Worm (Caenorhabditis elegans) whole organism, early embryonic: ENCODE data around the gene dao-4.

ENCODE experiments used
- B0310.2 ChIP-seq: sonication (generic microtip); optimal IDR thresholded peaks from 2 replicates; lab custom pipeline; 2016; ENCODE audit warnings: mild to moderate bottlenecking, missing genetic modification characterization, missing compliant biosample characterization
- aly-1 ChIP-seq: sonication (generic microtip); optimal IDR thresholded peaks from 2 replicates; lab custom pipeline; 2016; ENCODE audit warnings: missing genetic modification characterization, missing compliant biosample characterization
- ama-1 ChIP-seq: fragments of 150-350 bp; optimal IDR thresholded peaks from 2 replicates; lab custom pipeline; 2014
- ceh-13 ChIP-seq: fragments of 200-800 bp; sonication (Bioruptor generic); optimal IDR thresholded peaks from 2 replicates; lab custom pipeline; 2018; ENCODE audit warnings: mild to moderate bottlenecking, missing genetic modification characterization, missing compliant biosample characterization
- ceh-36 ChIP-seq: sonication (generic microtip); optimal IDR thresholded peaks from 2 replicates; lab custom pipeline; 2016; ENCODE audit warnings: missing genetic modification characterization, inconsistent platforms, missing compliant biosample characterization
- ets-7 ChIP-seq: sonication (generic microtip); optimal IDR thresholded peaks from 2 replicates; lab custom pipeline; 2016; ENCODE audit warnings: missing genotype, missing genetic modification characterization, missing compliant biosample characterization
- flt-1 ChIP-seq: fragments of 200-800 bp; sonication (Bioruptor generic); IDR thresholded peaks from 2 replicates; pipeline ENCODE4 v1.3.6; 2022; ENCODE audit warnings: missing genetic modification characterization, missing compliant biosample characterization
- hmbx-1 ChIP-seq: sonication (generic microtip); optimal IDR thresholded peaks from 2 replicates; lab custom pipeline; 2016; ENCODE audit warnings: mild to moderate bottlenecking, missing genetic modification characterization, missing compliant biosample characterization
- hmg-4 ChIP-seq: fragments of 200-800 bp; sonication (Bioruptor generic); optimal IDR thresholded peaks from 2 replicates; lab custom pipeline; 2018; ENCODE audit warnings: mild to moderate bottlenecking, missing genetic modification characterization, missing compliant biosample characterization
- scrt-1 ChIP-seq: fragments of 200-800 bp; sonication (Bioruptor generic); IDR thresholded peaks from 2 replicates; pipeline ENCODE4 v1.3.6; 2022; ENCODE audit warnings: missing genetic modification characterization, missing compliant biosample characterization
- sea-1 ChIP-seq: fragments of 200-800 bp; sonication (Bioruptor generic); conservative IDR thresholded peaks from 2 replicates; pipeline ENCODE4 v1.3.6; 2022; ENCODE audit warnings: missing genetic modification characterization, missing compliant biosample characterization
- tbx-37 ChIP-seq: fragments of 200-800 bp; sonication (Bioruptor generic); conservative IDR thresholded peaks from 2 replicates; pipeline ENCODE4 v1.3.6; 2022; ENCODE audit warnings: missing genetic modification reagents, missing genetic modification characterization, missing compliant biosample characterization
- tra-4 ChIP-seq: sonication (generic microtip); optimal IDR thresholded peaks from 2 replicates; lab custom pipeline; 2017; ENCODE audit warnings: missing genetic modification characterization, missing compliant biosample characterization

DNA sequence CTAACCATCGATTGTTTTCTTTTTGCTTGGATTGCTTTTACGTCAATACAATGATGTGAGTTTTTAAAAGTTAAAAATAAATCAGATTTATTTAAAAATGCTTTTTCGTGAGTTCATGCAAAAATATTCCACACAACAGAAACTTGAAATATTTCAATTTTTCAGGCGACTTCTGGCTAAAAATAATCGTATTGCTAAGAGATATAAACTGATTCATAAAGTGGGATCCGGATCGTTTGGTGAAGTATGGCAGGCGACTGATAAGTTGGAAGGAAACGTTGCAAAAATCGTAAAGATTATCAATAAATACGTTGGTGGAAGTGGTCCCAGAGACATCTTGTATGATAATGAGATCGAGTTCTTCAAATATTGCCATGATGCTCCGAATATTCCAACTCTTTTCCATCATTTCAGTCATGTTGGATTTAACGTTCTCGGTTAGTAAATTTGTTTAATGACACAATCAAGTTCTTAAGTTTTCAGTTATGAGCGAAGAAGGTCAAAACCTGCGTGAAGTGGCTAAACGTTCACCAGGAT lies 14.5 kb upstream of the dao-4 start, which contains the start of gene ZC373.3:
- TF ChIP-seq ama-1 (lab: Kevin White, UChicago): no peak
- TF ChIP-seq tbx-37 (GFP tag; lab: Robert Waterston, UW): no peak
- no peak for TF ChIP-seq flt-1 (GFP tag; lab: Robert Waterston, UW)
- no peak for TF ChIP-seq ceh-36 (tag; lab: Kevin White, UChicago)
- TF ChIP-seq scrt-1: no peak
- no peak for TF ChIP-seq hmg-4 (GFP tag; lab: Kevin White, UChicago)
- TF ChIP-seq sea-1 (GFP tag; lab: Robert Waterston, UW): no peak
- no peak for TF ChIP-seq hmbx-1 (tag; lab: Kevin White, UChicago)
- TF ChIP-seq tra-4: no peak
- TF ChIP-seq aly-1 (tag; lab: Kevin White, UChicago): no peak
- TF ChIP-seq B0310.2 (tag; lab: Kevin White, UChicago): no peak
- TF ChIP-seq ceh-13 (GFP tag; lab: Kevin White, UChicago): no peak
- no peak for TF ChIP-seq ets-7
